Worm (Caenorhabditis elegans) whole organism, L3 larva: ENCODE measurements around the gene str-177.
A peak's percentile ranks its signal among the peaks of the same experiment; 100 is the strongest.

Source experiments
- R02D3.7 ChIP-seq: fragments of 150-350 bp; optimal IDR thresholded peaks from 2 replicates; lab custom pipeline; 2014; ENCODE audit warnings: missing biosample characterization, missing genetic modification characterization
- ZK546.5 ChIP-seq: sonication (generic microtip); optimal IDR thresholded peaks from 2 replicates; lab custom pipeline; 2017; ENCODE audit warnings: missing biosample characterization, missing genetic modification characterization
- aly-2 ChIP-seq: fragments of 150-350 bp; optimal IDR thresholded peaks from 2 replicates; lab custom pipeline; 2014; ENCODE audit warnings: missing biosample characterization, missing genetic modification characterization
- ama-1 ChIP-seq: fragments of 150-350 bp; optimal IDR thresholded peaks from 2 replicates; lab custom pipeline; 2018
- ceh-16 ChIP-seq: sonication (generic microtip); optimal IDR thresholded peaks from 2 replicates; lab custom pipeline; 2017; ENCODE audit warnings: missing biosample characterization, missing genetic modification characterization
- ceh-28 ChIP-seq: fragments of 150-350 bp; optimal IDR thresholded peaks from 2 replicates; lab custom pipeline; 2014; ENCODE audit warnings: missing biosample characterization, missing genetic modification reagents, missing genetic modification characterization
- ceh-9 ChIP-seq: sonication (generic microtip); optimal IDR thresholded peaks from 2 replicates; lab custom pipeline; 2018; ENCODE audit warnings: missing biosample characterization, missing genetic modification characterization
- daf-12 ChIP-seq: fragments of 150-350 bp; optimal IDR thresholded peaks from 2 replicates; lab custom pipeline; 2014; ENCODE audit warnings: missing biosample characterization, missing genetic modification reagents, missing genetic modification characterization
- egl-27 ChIP-seq: sonication (generic microtip); optimal IDR thresholded peaks from 4 replicates; lab custom pipeline; 2017; ENCODE audit warnings: missing biosample characterization, missing genetic modification reagents, missing genetic modification characterization
- egl-5 ChIP-seq: fragments of 150-350 bp; optimal IDR thresholded peaks from 2 replicates; lab custom pipeline; 2017; ENCODE audit warnings: missing biosample characterization, missing genetic modification reagents, missing genetic modification characterization, inconsistent platforms
- elt-1 ChIP-seq: fragments of 150-350 bp; optimal IDR thresholded peaks from 2 replicates; lab custom pipeline; 2014; ENCODE audit warnings: missing biosample characterization, missing genetic modification characterization
- elt-2 ChIP-seq: sonication (generic microtip); optimal IDR thresholded peaks from 2 replicates; lab custom pipeline; 2016; ENCODE audit warnings: missing genetic modification reagents, mild to moderate bottlenecking, missing genetic modification characterization, missing compliant biosample characterization
- elt-3 ChIP-seq, 3 experiments: fragments of 150-350 bp in 1 of 3; sonication (generic microtip) in 2 of 3; optimal IDR thresholded peaks; 2 replicates in 2 of 3; 4 replicates in 1 of 3; lab custom pipeline; 2014 to 2017; ENCODE audit warnings: missing biosample characterization in 3 of 3, missing genetic modification characterization in 3 of 3
- eor-1 ChIP-seq, 2 experiments: fragments of 150-350 bp; optimal IDR thresholded peaks; 2 replicates each; lab custom pipeline; 2014 to 2018; ENCODE audit warnings: missing biosample characterization in 2 of 2, missing genetic modification characterization in 2 of 2
- fkh-10 ChIP-seq: sonication (generic microtip); optimal IDR thresholded peaks from 2 replicates; lab custom pipeline; 2017; ENCODE audit warnings: missing biosample characterization, missing genetic modification reagents, missing genetic modification characterization
- fos-1 ChIP-seq: fragments of 150-350 bp; optimal IDR thresholded peaks from 2 replicates; lab custom pipeline; 2014; ENCODE audit warnings: missing biosample characterization, missing genetic modification characterization
- hmg-11 ChIP-seq: sonication (generic microtip); optimal IDR thresholded peaks from 2 replicates; lab custom pipeline; 2016; ENCODE audit warnings: missing genetic modification characterization, missing compliant biosample characterization
- jun-1 ChIP-seq: fragments of 150-350 bp; optimal IDR thresholded peaks from 2 replicates; lab custom pipeline; 2014; ENCODE audit warnings: missing biosample characterization, missing genetic modification reagents, missing genetic modification characterization
- lin-39 ChIP-seq: fragments of 150-350 bp; optimal IDR thresholded peaks from 2 replicates; lab custom pipeline; 2018; ENCODE audit warnings: missing biosample characterization, missing genetic modification reagents, missing genetic modification characterization
- lsy-12 ChIP-seq: sonication (generic microtip); optimal IDR thresholded peaks from 2 replicates; lab custom pipeline; 2016; ENCODE audit warnings: mild to moderate bottlenecking, missing genetic modification characterization, missing compliant biosample characterization
- mdl-1 ChIP-seq: fragments of 150-350 bp; optimal IDR thresholded peaks from 2 replicates; lab custom pipeline; 2014; ENCODE audit warnings: missing biosample characterization, missing genetic modification characterization
- mml-1 ChIP-seq: fragments of 150-350 bp; sonication (generic microtip); optimal IDR thresholded peaks from 3 replicates; lab custom pipeline; 2014; ENCODE audit warnings: missing biosample characterization, missing genetic modification characterization
- nhr-11 ChIP-seq: fragments of 150-350 bp; optimal IDR thresholded peaks from 2 replicates; lab custom pipeline; 2014; ENCODE audit warnings: missing biosample characterization, missing genetic modification characterization
- nhr-12 ChIP-seq: fragments of 150-350 bp; optimal IDR thresholded peaks from 2 replicates; lab custom pipeline; 2014; ENCODE audit warnings: missing biosample characterization, missing genetic modification characterization
- nhr-23 ChIP-seq: fragments of 150-350 bp; optimal IDR thresholded peaks from 2 replicates; lab custom pipeline; 2014; ENCODE audit warnings: missing biosample characterization, missing genetic modification reagents, missing genetic modification characterization
- nhr-25 ChIP-seq: sonication (generic microtip); optimal IDR thresholded peaks from 2 replicates; lab custom pipeline; 2017; ENCODE audit warnings: missing biosample characterization, missing genetic modification characterization
- nhr-43 ChIP-seq: sonication (generic microtip); optimal IDR thresholded peaks from 2 replicates; lab custom pipeline; 2016; ENCODE audit warnings: mild to moderate bottlenecking, missing genetic modification characterization, missing compliant biosample characterization; ENCODE audit not compliant: poor library complexity, severe bottlenecking
- nhr-67 ChIP-seq: fragments of 150-350 bp; optimal IDR thresholded peaks from 2 replicates; lab custom pipeline; 2014; ENCODE audit warnings: missing biosample characterization, missing genetic modification characterization
- nhr-77 ChIP-seq: fragments of 150-350 bp; optimal IDR thresholded peaks from 2 replicates; lab custom pipeline; 2014; ENCODE audit warnings: missing biosample characterization, missing genetic modification characterization
- pha-4 ChIP-seq: fragments of 150-350 bp; optimal IDR thresholded peaks from 2 replicates; lab custom pipeline; 2014; ENCODE audit warnings: missing biosample characterization, missing genetic modification reagents, missing genetic modification characterization
- pqm-1 ChIP-seq: fragments of 150-350 bp; optimal IDR thresholded peaks from 2 replicates; lab custom pipeline; 2017; ENCODE audit warnings: missing biosample characterization, missing genetic modification characterization, inconsistent platforms
- skn-1 ChIP-seq: fragments of 150-350 bp; optimal IDR thresholded peaks from 2 replicates; lab custom pipeline; 2014; ENCODE audit warnings: missing biosample characterization, missing genetic modification characterization
- unc-39 ChIP-seq: sonication (generic microtip); optimal IDR thresholded peaks from 4 replicates; lab custom pipeline; 2017; ENCODE audit warnings: missing biosample characterization, missing genetic modification characterization
- unc-62 ChIP-seq: fragments of 150-350 bp; sonication (generic microtip); optimal IDR thresholded peaks from 4 replicates; lab custom pipeline; 2014; ENCODE audit warnings: missing biosample characterization, missing genetic modification reagents, missing genetic modification characterization
- ztf-4 ChIP-seq: fragments of 150-350 bp; optimal IDR thresholded peaks from 2 replicates; lab custom pipeline; 2014; ENCODE audit warnings: missing biosample characterization, missing genetic modification characterization

The str-177 gene

ce11 chrV:9173789-9174188 lies 25.0 kb downstream of the str-177 start, which contains the start of gene pqn-16:
pqn-16 (plus strand) TSS chrV:9174089.
- TF ChIP-seq ZK546.5 (tag; lab: Kevin White, UChicago) (no peak), ztf-4 (tag; lab: Kevin White, UChicago) (no peak), elt-3 (tag; optimal IDR thresholded peaks at IDR 0.05; lab: Kevin White, UChicago) (no peak), nhr-11 (no peak), skn-1 (no peak), elt-1 (no peak), nhr-12 (no peak), egl-5 (tag; lab: Kevin White, UChicago) (no peak), ama-1 (lab: Kevin White, UChicago) (no peak), lin-39 (no peak), ceh-16 (tag; lab: Kevin White, UChicago) (no peak), daf-12 (tag; lab: Kevin White, UChicago) (no peak), jun-1 (tag; lab: Kevin White, UChicago) (no peak), nhr-77 (tag; lab: Kevin White, UChicago) (no peak), fos-1 (tag; lab: Kevin White, UChicago) (no peak), nhr-67 (tag; lab: Kevin White, UChicago) (no peak), ceh-28 (tag; lab: Kevin White, UChicago) (no peak), unc-39 (tag; lab: Kevin White, UChicago) (no peak)

ce11 chrV:9172989-9173388 lies 25.8 kb downstream of the str-177 start, which contains the start of gene gad-3:
gad-3 (minus strand) TSS chrV:9173005.
- TF ChIP-seq pha-4 (peak; percentile 52), mdl-1 (no peak), elt-2 (tag; lab: Kevin White, UChicago) (peak; percentile 63), pqm-1 (tag; lab: Kevin White, UChicago) (peak; percentile 52)

- no peak for TF ChIP-seq fkh-10 (GFP tag; lab: Kevin White, UChicago)
Observed at ce11 chrV:9168089-9168488, 30.7 kb downstream of the str-177 start, which contains the start of gene B0222.11. B0222.11 (minus strand) TSS chrV:9168189.

DNA sequence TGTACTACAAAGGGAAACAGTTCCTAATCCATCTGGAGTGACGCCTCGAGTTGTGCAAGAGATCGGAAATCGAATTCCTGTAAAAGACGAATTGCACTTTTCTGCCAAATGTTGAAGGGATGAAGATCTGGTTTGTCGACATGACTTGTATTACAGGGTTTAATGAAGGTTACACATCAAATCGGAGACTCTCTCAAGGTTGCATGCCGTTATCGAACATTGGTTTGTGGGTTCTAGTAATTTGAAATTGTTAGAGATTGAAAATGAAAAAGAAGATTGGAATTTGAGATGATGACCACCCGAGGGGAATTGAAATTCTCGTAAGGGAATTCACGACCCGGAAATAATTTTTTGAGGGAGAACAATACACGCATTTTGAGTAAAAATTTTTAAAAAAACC lies 32.5 kb downstream of the str-177 start:
- peak; percentile 23 for TF ChIP-seq nhr-23 (tag; lab: Kevin White, UChicago)
- no peak for TF ChIP-seq nhr-12
- TF ChIP-seq nhr-25 = peak; percentile 76
- peak; percentile 73 for TF ChIP-seq elt-1

- TF ChIP-seq R02D3.7 (tag; lab: Kevin White, UChicago) = no peak
- no peak for TF ChIP-seq lsy-12 (tag; lab: Kevin White, UChicago)
- no peak for TF ChIP-seq eor-1 (tag; optimal IDR thresholded peaks at IDR 0.05; lab: Kevin White, UChicago)
- no peak for TF ChIP-seq hmg-11 (tag; lab: Kevin White, UChicago)
- TF ChIP-seq ama-1 (lab: Kevin White, UChicago) = peak; percentile 85
- no peak for TF ChIP-seq egl-5 (tag; lab: Kevin White, UChicago)
- no peak for TF ChIP-seq nhr-23 (tag; lab: Kevin White, UChicago)
- TF ChIP-seq egl-27 (tag; lab: Kevin White, UChicago) = peak; percentile 15
- TF ChIP-seq aly-2 (tag; lab: Kevin White, UChicago) = no peak
- no peak for TF ChIP-seq lin-39
- peak; percentile 86 for TF ChIP-seq nhr-25
- TF ChIP-seq nhr-77 (tag; lab: Kevin White, UChicago) = no peak
- TF ChIP-seq nhr-43 (tag; lab: Kevin White, UChicago) = peak; percentile 65
- no peak for TF ChIP-seq ceh-9 (tag; lab: Kevin White, UChicago)
- no peak for TF ChIP-seq ZK546.5 (tag; lab: Kevin White, UChicago)
- TF ChIP-seq elt-1 = peak; percentile 56
- no peak for TF ChIP-seq mml-1 (tag; lab: Kevin White, UChicago)
- no peak for TF ChIP-seq unc-62
Observed at ce11 chrV:9165073-9165699, 33.6 kb downstream of the str-177 start, which contains the start of gene col-10. col-10 (minus strand) TSS chrV:9165307.
